Worm (Caenorhabditis elegans): ENCODE results near the gene C56E6.7.

The C56E6.7 gene

ce11 chrII:6496496-6496895 lies 19.9 kb upstream of the C56E6.7 start:
- TF ChIP-seq zag-1 (tag; optimal IDR thresholded peaks at IDR 0.05) (no peak), ceh-20 (GFP tag; IDR thresholded peaks at IDR 0.05) (no peak), aha-1 (tag) (peak; percentile 92), sdz-12 (GFP tag; optimal IDR thresholded peaks at IDR 0.05) (no peak), unc-62 (GFP tag; optimal IDR thresholded peaks at IDR 0.05 in 1 of 2) (peak in 1 of 2 experiments; percentile 17), unc-62 (tag; optimal IDR thresholded peaks at IDR 0.05) (no peak), lin-15B (tag; optimal IDR thresholded peaks at IDR 0.05) (no peak), pha-4 (GFP tag; IDR thresholded peaks at IDR 0.05) (no peak), pha-4 (tag; optimal IDR thresholded peaks at IDR 0.05) (no peak)

- TF ChIP-seq unc-62 (GFP tag; optimal IDR thresholded peaks at IDR 0.05 in 1 of 2) (peak in 1 of 2 experiments; percentile 66), unc-62 (tag; optimal IDR thresholded peaks at IDR 0.05) (no peak), arid-1 (GFP tag; conservative IDR thresholded peaks at IDR 0.05) (no peak)
Measured at ce11 chrII:6497137-6497536, 19.2 kb upstream of the C56E6.7 start.

- no peak for TF ChIP-seq unc-130 (GFP tag; optimal IDR thresholded peaks at IDR 0.05)
- no peak for TF ChIP-seq ceh-20 (GFP tag; IDR thresholded peaks at IDR 0.05)
- TF ChIP-seq ctbp-1 (GFP tag; IDR thresholded peaks at IDR 0.05): 0 out of 2 replicates have a peak, but pooled peaks have one; percentile 33
- no peak for TF ChIP-seq T26A8.4 (GFP tag; IDR thresholded peaks at IDR 0.05)
- TF ChIP-seq ceh-32 (tag; optimal IDR thresholded peaks at IDR 0.05; ENCODE audit: poor library complexity): no peak
- TF ChIP-seq tra-1 (GFP tag; IDR thresholded peaks at IDR 0.05): no peak
- no peak for TF ChIP-seq ztf-7 (tag; optimal IDR thresholded peaks at IDR 0.05)
- TF ChIP-seq unc-62 (GFP tag; optimal IDR thresholded peaks at IDR 0.05 in 1 of 2): no peak
- no peak for TF ChIP-seq unc-62 (tag; optimal IDR thresholded peaks at IDR 0.05)
- TF ChIP-seq hif-1 (tag; optimal IDR thresholded peaks at IDR 0.05): no peak
- peak in 1 of 2 experiments; percentile 8 for TF ChIP-seq lsy-2 (tag; optimal IDR thresholded peaks at IDR 0.05)
Measured at ce11 chrII:6498609-6499008, 17.8 kb upstream of the C56E6.7 start.

DNA sequence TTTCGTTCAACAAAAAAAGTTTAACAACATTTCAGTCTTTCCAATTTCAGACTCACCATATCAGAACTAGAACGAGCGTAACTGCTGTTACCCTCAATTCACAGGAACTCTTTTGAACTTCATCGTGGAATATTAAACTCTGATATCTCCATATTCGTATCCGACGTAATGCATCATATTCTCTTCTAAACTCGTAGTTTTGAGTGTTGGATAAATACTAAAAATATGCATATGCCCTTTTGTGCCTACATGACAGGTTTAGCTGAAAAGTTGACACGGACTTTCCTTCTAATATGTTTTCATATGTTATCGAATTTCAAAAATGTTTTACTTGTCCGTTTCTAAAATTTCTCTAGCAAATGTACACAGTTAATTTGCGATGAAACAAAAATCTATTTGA lies 17.3 kb upstream of the C56E6.7 start, which contains the start of gene twk-49:
twk-49 (minus strand) TSS at position 101 of the 400 bp plus-strand sequence.
- no peak for TF ChIP-seq egl-43 (GFP tag; IDR thresholded peaks at IDR 0.05)
- no peak for TF ChIP-seq lin-1 (GFP tag; IDR thresholded peaks at IDR 0.05)
- TF ChIP-seq unc-62 (GFP tag; optimal IDR thresholded peaks at IDR 0.05 in 1 of 2): peak in 1 of 2 experiments; percentile 36
- TF ChIP-seq unc-62 (tag; optimal IDR thresholded peaks at IDR 0.05): no peak
- no peak for TF ChIP-seq mdl-1 (tag; optimal IDR thresholded peaks at IDR 0.05)
- TF ChIP-seq snpc-1.2 (GFP tag; IDR thresholded peaks at IDR 0.05): no peak

DNA sequence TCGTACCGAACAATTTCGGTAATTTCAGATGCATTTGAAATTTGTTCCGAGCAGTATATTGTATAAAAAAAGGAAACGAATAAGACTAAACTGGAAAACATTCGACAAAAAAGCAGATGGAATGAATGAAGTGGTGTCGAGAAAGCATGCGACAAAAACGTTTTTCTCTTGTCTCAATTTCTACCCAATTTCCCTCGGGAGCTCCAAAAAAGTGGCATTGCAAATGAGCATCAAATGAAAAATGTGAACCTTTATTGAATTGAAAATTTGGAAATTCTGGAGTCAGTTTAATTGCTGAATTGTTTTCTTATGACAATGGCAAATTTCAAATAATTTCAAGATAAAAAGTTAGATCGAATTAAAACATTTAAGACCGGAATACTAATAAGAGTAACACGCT lies 16.2 kb upstream of the C56E6.7 start, which contains the start of gene R05G9.5:
R05G9.5 (minus strand) TSS at position 101 of the 400 bp plus-strand sequence.
- TF ChIP-seq madf-9 (GFP tag; conservative IDR thresholded peaks at IDR 0.05) (no peak), ceh-82 (tag; optimal IDR thresholded peaks at IDR 0.05) (no peak), nhr-25 (tag; optimal IDR thresholded peaks at IDR 0.05; ENCODE audit: borderline replicate concordance, insufficient read depth) (no peak), F26F4.8 (GFP tag; conservative IDR thresholded peaks at IDR 0.05) (no peak), jun-1 (tag; optimal IDR thresholded peaks at IDR 0.05) (no peak), ztf-11 (tag; optimal IDR thresholded peaks at IDR 0.05) (no peak), cey-2 (tag; optimal IDR thresholded peaks at IDR 0.05; ENCODE audit: borderline replicate concordance, insufficient read depth) (no peak), fkh-10 (GFP tag; optimal IDR thresholded peaks at IDR 0.05) (no peak), nhr-237 (tag; optimal IDR thresholded peaks at IDR 0.05) (no peak), egl-27 (tag; optimal IDR thresholded peaks at IDR 0.05) (no peak), Y105C5A.15 (GFP tag; IDR thresholded peaks at IDR 0.05) (no peak), nhr-6 (tag; optimal IDR thresholded peaks at IDR 0.05) (no peak)
